Worm (Caenorhabditis elegans): ENCODE measurements around the gene srlf-29.
A peak's percentile ranks its signal among the peaks of the same experiment; 100 is the strongest.

Gene srlf-29

ce11 chrII:1714772-1715353 is 48.7 kb downstream of the srlf-29 start, which contains the start of gene btb-6:
btb-6 (plus strand) TSS chrII:1715303.
- no peak for TF ChIP-seq T22C8.4 (GFP tag; IDR thresholded peaks at IDR 0.05)
- TF ChIP-seq tab-1 (GFP tag; IDR thresholded peaks at IDR 0.05): 0 out of 2 replicates have a peak, but pooled peaks have one; percentile 53

Data from whole organism, midembryonic.